Worm (Caenorhabditis elegans) whole organism, L2 larva: ENCODE data around the gene bath-9.

ENCODE experiments used
- C34F6.9 ChIP-seq: fragments of 150-350 bp; optimal IDR thresholded peaks from 2 replicates; lab custom pipeline; 2014; ENCODE audit warnings: missing biosample characterization, missing genetic modification characterization
- F13H6.1 ChIP-seq: sonication (generic microtip); optimal IDR thresholded peaks from 2 replicates; lab custom pipeline; 2016; ENCODE audit warnings: missing genetic modification characterization, missing compliant biosample characterization
- R02D3.7 ChIP-seq: fragments of 150-350 bp; optimal IDR thresholded peaks from 2 replicates; lab custom pipeline; 2014; ENCODE audit warnings: missing biosample characterization, missing genetic modification characterization
- Y55F3AM.14 ChIP-seq: fragments of 200-800 bp; sonication (Bioruptor generic); optimal IDR thresholded peaks from 2 replicates; lab custom pipeline; 2018; ENCODE audit warnings: mild to moderate bottlenecking, missing genetic modification characterization, missing compliant biosample characterization
- aly-2 ChIP-seq: fragments of 150-350 bp; optimal IDR thresholded peaks from 2 replicates; lab custom pipeline; 2014; ENCODE audit warnings: missing biosample characterization, missing genetic modification characterization
- ama-1 ChIP-seq: fragments of 150-350 bp; optimal IDR thresholded peaks from 2 replicates; lab custom pipeline; 2018; ENCODE audit warnings: inconsistent platforms
- ceh-16 ChIP-seq: fragments of 150-350 bp; optimal IDR thresholded peaks from 2 replicates; lab custom pipeline; 2014; ENCODE audit warnings: missing biosample characterization, missing genetic modification characterization
- ceh-82 ChIP-seq: fragments of 150-350 bp; optimal IDR thresholded peaks from 2 replicates; lab custom pipeline; 2014; ENCODE audit warnings: missing biosample characterization, missing genetic modification characterization
- crh-2 ChIP-seq: sonication (generic microtip); optimal IDR thresholded peaks from 2 replicates; lab custom pipeline; 2017; ENCODE audit warnings: missing biosample characterization, missing genetic modification characterization
- dmd-4 ChIP-seq: sonication (generic microtip); optimal IDR thresholded peaks from 2 replicates; lab custom pipeline; 2017; ENCODE audit warnings: missing biosample characterization, missing genetic modification characterization
- egl-27 ChIP-seq: sonication (generic microtip); optimal IDR thresholded peaks from 3 replicates; lab custom pipeline; 2017; ENCODE audit warnings: missing biosample characterization, missing genetic modification reagents, missing genetic modification characterization
- elt-1 ChIP-seq: fragments of 150-350 bp; optimal IDR thresholded peaks from 2 replicates; lab custom pipeline; 2014; ENCODE audit warnings: missing biosample characterization, missing genetic modification characterization
- elt-3 ChIP-seq: sonication (generic microtip); optimal IDR thresholded peaks from 2 replicates; lab custom pipeline; 2017; ENCODE audit warnings: missing biosample characterization, missing genetic modification characterization
- gmeb-1 ChIP-seq: fragments of 150-350 bp; optimal IDR thresholded peaks from 2 replicates; lab custom pipeline; 2014; ENCODE audit warnings: missing biosample characterization, missing genetic modification characterization
- lin-11 ChIP-seq: fragments of 150-350 bp; sonication (generic microtip); optimal IDR thresholded peaks from 2 replicates; lab custom pipeline; 2014; ENCODE audit warnings: missing biosample characterization, missing genetic modification characterization, inconsistent platforms, mixed read lengths
- lin-13 ChIP-seq: fragments of 150-350 bp; optimal IDR thresholded peaks from 2 replicates; lab custom pipeline; 2014; ENCODE audit warnings: missing biosample characterization, missing genetic modification reagents, missing genetic modification characterization
- lin-39 ChIP-seq: fragments of 150-350 bp; optimal IDR thresholded peaks from 2 replicates; lab custom pipeline; 2014; ENCODE audit warnings: missing biosample characterization, missing genetic modification reagents, missing genetic modification characterization
- lsy-2 ChIP-seq, 2 experiments: fragments of 150-350 bp in 1 of 2; sonication (generic microtip) in 1 of 2; optimal IDR thresholded peaks; 2 replicates each; lab custom pipeline; 2014 to 2017; ENCODE audit warnings: missing biosample characterization in 2 of 2, missing genetic modification characterization in 2 of 2
- mab-5 ChIP-seq: fragments of 150-350 bp; optimal IDR thresholded peaks from 2 replicates; lab custom pipeline; 2014; ENCODE audit warnings: missing biosample characterization, missing genetic modification characterization
- mbf-1 ChIP-seq: sonication (generic microtip); optimal IDR thresholded peaks from 2 replicates; lab custom pipeline; 2017; ENCODE audit warnings: missing biosample characterization, missing genetic modification characterization
- nhr-10 ChIP-seq: sonication (generic microtip); optimal IDR thresholded peaks from 2 replicates; lab custom pipeline; 2017; ENCODE audit warnings: missing biosample characterization, missing genetic modification characterization
- nhr-129 ChIP-seq: fragments of 150-350 bp; optimal IDR thresholded peaks from 2 replicates; lab custom pipeline; 2014; ENCODE audit warnings: missing biosample characterization, missing genetic modification characterization
- nhr-21 ChIP-seq: fragments of 150-350 bp; optimal IDR thresholded peaks from 2 replicates; lab custom pipeline; 2014; ENCODE audit warnings: missing biosample characterization, missing genetic modification characterization
- nhr-23 ChIP-seq: fragments of 150-350 bp; optimal IDR thresholded peaks from 2 replicates; lab custom pipeline; 2014; ENCODE audit warnings: missing biosample characterization, missing genetic modification reagents, missing genetic modification characterization
- nhr-237 ChIP-seq: fragments of 150-350 bp; optimal IDR thresholded peaks from 2 replicates; lab custom pipeline; 2014; ENCODE audit warnings: missing biosample characterization, missing genetic modification characterization
- nhr-25 ChIP-seq: fragments of 150-350 bp; sonication (generic microtip); optimal IDR thresholded peaks from 3 replicates; lab custom pipeline; 2014; ENCODE audit warnings: missing biosample characterization, missing genetic modification characterization
- nhr-77 ChIP-seq: fragments of 150-350 bp; optimal IDR thresholded peaks from 2 replicates; lab custom pipeline; 2014; ENCODE audit warnings: missing biosample characterization, missing genetic modification characterization
- peb-1 ChIP-seq: fragments of 150-350 bp; optimal IDR thresholded peaks from 2 replicates; lab custom pipeline; 2014; ENCODE audit warnings: missing biosample characterization, missing genetic modification characterization
- sem-4 ChIP-seq: fragments of 150-350 bp; optimal IDR thresholded peaks from 2 replicates; lab custom pipeline; 2014; ENCODE audit warnings: missing biosample characterization, missing genetic modification reagents, missing genetic modification characterization
- sma-9 ChIP-seq, 2 experiments: fragments of 150-350 bp in 1 of 2; sonication (generic microtip) in 1 of 2; optimal IDR thresholded peaks; 2 replicates each; lab custom pipeline; 2014 to 2016; ENCODE audit warnings: missing genetic modification characterization in 2 of 2, mild to moderate bottlenecking in 1 of 2, missing biosample characterization in 1 of 2, missing compliant biosample characterization in 1 of 2, missing genetic modification reagents in 1 of 2, moderate library complexity in 1 of 2
- snpc-4 ChIP-seq: fragments of 150-350 bp; optimal IDR thresholded peaks from 2 replicates; lab custom pipeline; 2014; ENCODE audit warnings: missing biosample characterization, missing genetic modification characterization
- unc-39 ChIP-seq: fragments of 150-350 bp; optimal IDR thresholded peaks from 2 replicates; lab custom pipeline; 2014; ENCODE audit warnings: missing biosample characterization, missing genetic modification characterization
- unc-55 ChIP-seq: fragments of 150-350 bp; sonication (generic microtip); optimal IDR thresholded peaks from 3 replicates; lab custom pipeline; 2014; ENCODE audit warnings: missing biosample characterization, missing genetic modification reagents, missing genetic modification characterization
- unc-62 ChIP-seq: fragments of 150-350 bp; optimal IDR thresholded peaks from 2 replicates; lab custom pipeline; 2014; ENCODE audit warnings: missing biosample characterization, missing genetic modification reagents, missing genetic modification characterization
- zag-1 ChIP-seq: fragments of 150-350 bp; optimal IDR thresholded peaks from 2 replicates; lab custom pipeline; 2014; ENCODE audit warnings: missing biosample characterization, missing genetic modification characterization
- ztf-11 ChIP-seq: sonication (generic microtip); optimal IDR thresholded peaks from 2 replicates; lab custom pipeline; 2017; ENCODE audit warnings: missing biosample characterization, missing genetic modification characterization
- ztf-4 ChIP-seq: fragments of 150-350 bp; optimal IDR thresholded peaks from 2 replicates; lab custom pipeline; 2014; ENCODE audit warnings: missing biosample characterization, missing genetic modification characterization

Gene bath-9

ce11 chrII:3376789-3377188, at the start of gene bath-9:
TSS of gene bath-9 (plus strand) at chrII:3377089.
- TF ChIP-seq nhr-23 (tag; lab: Kevin White, UChicago), result no peak
- no peak for TF ChIP-seq sma-9 (GFP tag; optimal IDR thresholded peaks at IDR 0.05; lab: Kevin White, UChicago)
- no peak for TF ChIP-seq sma-9 (tag; optimal IDR thresholded peaks at IDR 0.05; lab: Kevin White, UChicago)
- no peak for TF ChIP-seq lin-13 (GFP tag; lab: Kevin White, UChicago)
- TF ChIP-seq ceh-82 (tag; lab: Kevin White, UChicago), result no peak
- no peak for TF ChIP-seq peb-1
- TF ChIP-seq snpc-4 (tag; lab: Kevin White, UChicago), result no peak
- TF ChIP-seq sem-4, result no peak
- no peak for TF ChIP-seq egl-27 (tag; lab: Kevin White, UChicago)
- TF ChIP-seq nhr-237, result no peak
- no peak for TF ChIP-seq C34F6.9 (tag; lab: Kevin White, UChicago)

ce11 chrII:3327104-3327503, 49.8 kb upstream of the bath-9 start, which contains the start of gene Y46D2A.3:
TSS of gene Y46D2A.3 (minus strand) at chrII:3327204.
- TF ChIP-seq R02D3.7 (tag; lab: Kevin White, UChicago), result no peak
- no peak for TF ChIP-seq nhr-25 (tag; lab: Kevin White, UChicago)
- no peak for TF ChIP-seq dmd-4 (tag; lab: Kevin White, UChicago)
- TF ChIP-seq sma-9 (GFP tag; optimal IDR thresholded peaks at IDR 0.05; lab: Kevin White, UChicago), result no peak
- no peak for TF ChIP-seq sma-9 (tag; optimal IDR thresholded peaks at IDR 0.05; lab: Kevin White, UChicago)
- no peak for TF ChIP-seq Y55F3AM.14
- no peak for TF ChIP-seq ztf-11 (tag; lab: Kevin White, UChicago)
- TF ChIP-seq aly-2 (tag; lab: Kevin White, UChicago), result no peak

- no peak for TF ChIP-seq crh-2 (tag; lab: Kevin White, UChicago)
- no peak for TF ChIP-seq lsy-2 (tag; optimal IDR thresholded peaks at IDR 0.05; lab: Kevin White, UChicago)
- no peak for TF ChIP-seq Y55F3AM.14
- TF ChIP-seq lin-11 (tag; lab: Kevin White, UChicago), result no peak
- TF ChIP-seq peb-1, result no peak
- TF ChIP-seq elt-3 (tag; lab: Kevin White, UChicago), result no peak
- TF ChIP-seq nhr-10 (tag; lab: Kevin White, UChicago), result no peak
- no peak for TF ChIP-seq mab-5 (tag; lab: Kevin White, UChicago)
- TF ChIP-seq ztf-4 (tag; lab: Kevin White, UChicago), result no peak
Observed at ce11 chrII:3332039-3332438, 44.9 kb upstream of the bath-9 start, which contains the start of gene irld-27. TSS of gene irld-27 (plus strand) at chrII:3332339.

DNA sequence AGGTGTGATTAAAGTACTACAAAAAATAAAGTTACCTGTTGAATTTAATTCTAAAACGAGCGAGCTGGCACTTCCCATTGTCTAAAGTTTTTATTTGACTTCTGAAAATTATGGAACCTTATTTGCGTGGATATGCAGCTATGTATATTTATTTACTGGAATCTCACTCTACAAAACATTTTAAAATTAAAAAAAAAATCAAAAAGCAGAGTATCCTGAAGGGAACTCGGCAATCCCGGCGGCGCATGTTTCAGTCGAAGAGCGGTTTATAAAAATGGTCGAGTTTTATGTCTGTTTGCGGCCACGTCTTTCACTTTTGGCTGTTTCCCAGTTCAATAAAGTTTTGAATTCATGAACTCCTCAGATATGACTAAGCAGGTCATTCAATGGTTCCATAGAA, 39.9 kb upstream of the bath-9 start, which contains the start of gene F14D2.19:
F14D2.19 (minus strand) TSS at position 101 of the 400 bp plus-strand sequence.
- TF ChIP-seq nhr-237 (no peak), ceh-82 (tag; lab: Kevin White, UChicago) (no peak), unc-62 (GFP tag; lab: Kevin White, UChicago) (no peak), F13H6.1 (tag; lab: Kevin White, UChicago) (no peak), nhr-10 (tag; lab: Kevin White, UChicago) (no peak), Y55F3AM.14 (no peak), lin-39 (no peak), mbf-1 (tag; lab: Kevin White, UChicago) (no peak), mab-5 (tag; lab: Kevin White, UChicago) (no peak), zag-1 (tag; lab: Kevin White, UChicago) (no peak)
- TF ChIP-seq, all 48 proteins: peak for 0

ce11 chrII:3338556-3338955, 38.3 kb upstream of the bath-9 start, which contains the start of gene F14D2.7:
TSS of gene F14D2.7 (minus strand) at chrII:3338656.
- TF ChIP-seq elt-1 (tag; lab: Kevin White, UChicago) (no peak), ztf-4 (tag; lab: Kevin White, UChicago) (no peak), egl-27 (tag; lab: Kevin White, UChicago) (no peak), lin-13 (GFP tag; lab: Kevin White, UChicago) (no peak), R02D3.7 (tag; lab: Kevin White, UChicago) (no peak), ceh-82 (tag; lab: Kevin White, UChicago) (no peak), nhr-10 (tag; lab: Kevin White, UChicago) (no peak), ama-1 (no peak), nhr-23 (tag; lab: Kevin White, UChicago) (no peak), nhr-77 (tag; lab: Kevin White, UChicago) (no peak), nhr-129 (tag; lab: Kevin White, UChicago) (no peak), ceh-16 (no peak), unc-39 (tag; lab: Kevin White, UChicago) (no peak), unc-55 (GFP tag; lab: Kevin White, UChicago) (no peak), nhr-21 (no peak), sma-9 (GFP tag; optimal IDR thresholded peaks at IDR 0.05; lab: Kevin White, UChicago) (no peak), sma-9 (tag; optimal IDR thresholded peaks at IDR 0.05; lab: Kevin White, UChicago) (no peak), lsy-2 (tag; optimal IDR thresholded peaks at IDR 0.05; lab: Kevin White, UChicago) (no peak), gmeb-1 (no peak)
